Fruit fly (Drosophila melanogaster) whole organism: ENCODE data around the gene Sox21a.

Source experiments
- CG8478 ChIP-seq: fragments of >200 bp; optimal IDR thresholded peaks from 2 replicates; lab custom pipeline; 2018; ENCODE audit warnings: inconsistent platforms
- Dll ChIP-seq: fragments of >200 bp; optimal IDR thresholded peaks from 2 replicates; lab custom pipeline; 2017
- EcR ChIP-seq, 2 experiments: fragments of >200 bp; optimal IDR thresholded peaks; 2 replicates each; lab custom pipeline; 2017; ENCODE audit warnings: missing biosample characterization in 2 of 2, missing genetic modification characterization in 2 of 2, missing genetic modification reagents in 2 of 2
- pan ChIP-seq: fragments of >200 bp; optimal IDR thresholded peaks from 2 replicates; lab custom pipeline; 2017
- psq ChIP-seq: fragments of >200 bp; optimal IDR thresholded peaks from 2 replicates; lab custom pipeline; 2017
- usp ChIP-seq: fragments of >200 bp; optimal IDR thresholded peaks from 2 replicates; lab custom pipeline; 2017; ENCODE audit warnings: missing biosample characterization, missing genetic modification characterization, mixed read lengths

Sox21a gene

dm6 chr3L:14122048-14122447, 14.1 kb upstream of the Sox21a start:
- TF ChIP-seq CG8478 (lab: Kevin White, UChicago), result no peak
- no peak for TF ChIP-seq usp
- no peak for TF ChIP-seq pan (lab: Kevin White, UChicago)
- TF ChIP-seq EcR (GFP tag; optimal IDR thresholded peaks at IDR 0.05; lab: Kevin White, UChicago), result no peak
- no peak for TF ChIP-seq psq (lab: Kevin White, UChicago)
- TF ChIP-seq Dll, result no peak

- TF ChIP-seq Dll, result no peak
- no peak for TF ChIP-seq CG8478 (lab: Kevin White, UChicago)
- no peak for TF ChIP-seq usp
- TF ChIP-seq EcR (GFP tag; optimal IDR thresholded peaks at IDR 0.05; lab: Kevin White, UChicago), result no peak
Observed at dm6 chr3L:14118767-14119166, 10.8 kb upstream of the Sox21a start.

dm6 chr3L:14114084-14114483, 6.2 kb upstream of the Sox21a start:
- TF ChIP-seq EcR (GFP tag; optimal IDR thresholded peaks at IDR 0.05; lab: Kevin White, UChicago), result no peak

- no peak for TF ChIP-seq pan (lab: Kevin White, UChicago)
- no peak for TF ChIP-seq Dll
- no peak for TF ChIP-seq EcR (GFP tag; optimal IDR thresholded peaks at IDR 0.05; lab: Kevin White, UChicago)
- no peak for TF ChIP-seq CG8478 (lab: Kevin White, UChicago)
- no peak for TF ChIP-seq psq (lab: Kevin White, UChicago)
- TF ChIP-seq usp, result no peak
Observed at dm6 chr3L:14112899-14113430, 5.0 kb upstream of the Sox21a start.

dm6 chr3L:14111411-14111810, 3.5 kb upstream of the Sox21a start:
- TF ChIP-seq Dll (no peak), pan (lab: Kevin White, UChicago) (no peak), CG8478 (lab: Kevin White, UChicago) (peak; percentile 8), psq (lab: Kevin White, UChicago) (no peak)

- TF ChIP-seq psq (lab: Kevin White, UChicago), result no peak
- TF ChIP-seq pan (lab: Kevin White, UChicago), result no peak
Observed at dm6 chr3L:14109831-14110230, 1.9 kb upstream of the Sox21a start.

- TF ChIP-seq Dll (no peak), EcR (GFP tag; optimal IDR thresholded peaks at IDR 0.05; lab: Kevin White, UChicago) (no peak), usp (no peak), psq (lab: Kevin White, UChicago) (no peak), CG8478 (lab: Kevin White, UChicago) (no peak), pan (lab: Kevin White, UChicago) (no peak)
Observed at dm6 chr3L:14104988-14105387, 2.9 kb downstream of the Sox21a start.

dm6 chr3L:14101421-14102130, 6.3 kb downstream of the Sox21a start:
- no peak for TF ChIP-seq usp
- TF ChIP-seq CG8478 (lab: Kevin White, UChicago), result no peak
- TF ChIP-seq EcR (GFP tag; optimal IDR thresholded peaks at IDR 0.05; lab: Kevin White, UChicago), result no peak
- no peak for TF ChIP-seq Dll
- TF ChIP-seq pan (lab: Kevin White, UChicago), result no peak
- TF ChIP-seq psq (lab: Kevin White, UChicago), result no peak

- TF ChIP-seq CG8478 (lab: Kevin White, UChicago) (no peak), pan (lab: Kevin White, UChicago) (no peak), usp (no peak), EcR (GFP tag; optimal IDR thresholded peaks at IDR 0.05; lab: Kevin White, UChicago) (no peak), Dll (no peak), psq (lab: Kevin White, UChicago) (no peak)
Observed at dm6 chr3L:14100058-14100457, 7.9 kb downstream of the Sox21a start.

dm6 chr3L:14097941-14098545, 9.9 kb downstream of the Sox21a start, which contains the start of gene Fbp1:
Fbp1 (minus strand) TSS chr3L:14098053.
- TF ChIP-seq CG8478 (lab: Kevin White, UChicago), result no peak
- TF ChIP-seq pan (lab: Kevin White, UChicago), result no peak
- TF ChIP-seq psq (lab: Kevin White, UChicago), result no peak
- no peak for TF ChIP-seq Dll

- TF ChIP-seq Dll, result no peak
- TF ChIP-seq EcR (GFP tag; optimal IDR thresholded peaks at IDR 0.05; lab: Kevin White, UChicago), result no peak
- no peak for TF ChIP-seq CG8478 (lab: Kevin White, UChicago)
- TF ChIP-seq psq (lab: Kevin White, UChicago), result no peak
- TF ChIP-seq pan (lab: Kevin White, UChicago), result no peak
- no peak for TF ChIP-seq usp
Observed at dm6 chr3L:14089516-14089915, 18.4 kb downstream of the Sox21a start.

dm6 chr3L:14089010-14089409, 18.9 kb downstream of the Sox21a start:
- no peak for TF ChIP-seq EcR (GFP tag; optimal IDR thresholded peaks at IDR 0.05; lab: Kevin White, UChicago)
- no peak for TF ChIP-seq usp
- TF ChIP-seq pan (lab: Kevin White, UChicago), result no peak
- no peak for TF ChIP-seq Dll
- no peak for TF ChIP-seq psq (lab: Kevin White, UChicago)
- TF ChIP-seq CG8478 (lab: Kevin White, UChicago), result no peak

- no peak for TF ChIP-seq EcR (GFP tag; optimal IDR thresholded peaks at IDR 0.05; lab: Kevin White, UChicago)
- no peak for TF ChIP-seq Dll
- no peak for TF ChIP-seq psq (lab: Kevin White, UChicago)
- no peak for TF ChIP-seq CG8478 (lab: Kevin White, UChicago)
- no peak for TF ChIP-seq pan (lab: Kevin White, UChicago)
- no peak for TF ChIP-seq usp
Observed at dm6 chr3L:14086225-14086624, 21.7 kb downstream of the Sox21a start.
